Worm (Caenorhabditis elegans) whole organism, L1 larva: ENCODE measurements around the gene R05F9.11.

ENCODE experiments used
- alr-1 ChIP-seq: fragments of 200-800 bp; sonication (Bioruptor generic); optimal IDR thresholded peaks from 2 replicates; lab custom pipeline; 2018; ENCODE audit warnings: borderline replicate concordance, mild to moderate bottlenecking, missing genetic modification characterization, missing compliant biosample characterization
- ama-1 ChIP-seq: fragments of 150-350 bp; optimal IDR thresholded peaks from 2 replicates; lab custom pipeline; 2014
- egl-27 ChIP-seq, 2 experiments: fragments of 150-350 bp in 1 of 2; sonication (generic microtip); optimal IDR thresholded peaks; 3 replicates each; lab custom pipeline; 2017 to 2018; ENCODE audit warnings: missing biosample characterization in 2 of 2, missing genetic modification characterization in 2 of 2, missing genetic modification reagents in 2 of 2
- fkh-4 ChIP-seq: sonication (generic microtip); optimal IDR thresholded peaks from 2 replicates; lab custom pipeline; 2016; ENCODE audit warnings: missing compliant biosample characterization, missing genetic modification characterization, borderline replicate concordance
- hlh-4 ChIP-seq: sonication (generic microtip); optimal IDR thresholded peaks from 2 replicates; lab custom pipeline; 2016; ENCODE audit warnings: mild to moderate bottlenecking, missing genetic modification characterization, missing compliant biosample characterization
- jun-1 ChIP-seq: fragments of 150-350 bp; optimal IDR thresholded peaks from 2 replicates; lab custom pipeline; 2014; ENCODE audit warnings: missing biosample characterization, missing genetic modification reagents, missing genetic modification characterization
- mep-1 ChIP-seq: fragments of 150-350 bp; optimal IDR thresholded peaks from 2 replicates; lab custom pipeline; 2014; ENCODE audit warnings: missing biosample characterization, missing genetic modification characterization
- nhr-11 ChIP-seq: fragments of 150-350 bp; optimal IDR thresholded peaks from 2 replicates; lab custom pipeline; 2014; ENCODE audit warnings: missing biosample characterization, missing genetic modification characterization
- nhr-20 ChIP-seq: sonication (generic microtip); optimal IDR thresholded peaks from 2 replicates; lab custom pipeline; 2016; ENCODE audit warnings: mild to moderate bottlenecking, missing genetic modification characterization, missing compliant biosample characterization
- nhr-237 ChIP-seq: fragments of 150-350 bp; optimal IDR thresholded peaks from 2 replicates; lab custom pipeline; 2014; ENCODE audit warnings: missing biosample characterization, missing genetic modification characterization
- unc-86 ChIP-seq: sonication (generic microtip); optimal IDR thresholded peaks from 2 replicates; lab custom pipeline; 2016; ENCODE audit warnings: missing genetic modification characterization, missing compliant biosample characterization

DNA sequence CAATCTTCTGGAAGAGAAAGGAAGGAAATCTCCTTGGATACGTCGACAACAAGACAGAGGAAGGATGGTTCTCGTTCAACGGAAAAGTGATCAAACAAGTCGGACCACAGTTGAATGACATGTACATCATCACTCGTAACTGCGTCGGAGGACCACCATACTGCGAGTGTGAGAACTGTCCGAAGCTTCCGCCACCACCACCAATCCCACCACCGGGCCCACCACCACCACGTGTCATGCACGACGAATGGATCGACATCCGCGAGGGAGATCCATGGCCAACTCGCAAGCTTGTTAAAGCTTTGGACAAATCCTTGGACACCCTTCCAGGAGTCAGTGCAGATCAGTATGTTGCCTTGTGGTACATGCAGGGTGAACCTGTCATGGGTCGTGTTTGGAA lies 17.3 kb upstream of the R05F9.11 start:
- TF ChIP-seq mep-1 (tag; lab: Kevin White, UChicago) (no peak), fkh-4 (tag; lab: Kevin White, UChicago) (no peak), nhr-11 (tag; lab: Kevin White, UChicago) (no peak), nhr-237 (tag; lab: Kevin White, UChicago) (no peak), hlh-4 (tag; lab: Kevin White, UChicago) (no peak), egl-27 (tag; optimal IDR thresholded peaks at IDR 0.05; lab: Kevin White, UChicago) (no peak), unc-86 (tag; lab: Kevin White, UChicago) (no peak), alr-1 (tag; lab: Kevin White, UChicago) (no peak), jun-1 (no peak), ama-1 (lab: Kevin White, UChicago) (no peak), nhr-20 (tag; lab: Kevin White, UChicago) (no peak)
